Fruit fly (Drosophila melanogaster) whole organism, embryonic: ENCODE results near the gene CG33654.
A peak's percentile ranks its signal among the peaks of the same experiment; 100 is the strongest.

ENCODE experiments used
- Abd-B ChIP-seq: fragments of 200-800 bp; sonication (Bioruptor generic); optimal IDR thresholded peaks from 2 replicates; lab custom pipeline; 2018; ENCODE audit warnings: missing biosample characterization, mild to moderate bottlenecking, missing genetic modification characterization, moderate library complexity
- CG10321 ChIP-seq: fragments of 200-800 bp; sonication (Bioruptor generic); IDR thresholded peaks from 2 replicates; pipeline ENCODE4 v1.3.6; 2022; ENCODE audit warnings: missing biosample characterization, missing genetic modification characterization
- CG13123 ChIP-seq: fragments of 200-800 bp; sonication (Bioruptor generic); optimal IDR thresholded peaks from 2 replicates; lab custom pipeline; 2016; ENCODE audit warnings: missing biosample characterization, missing genetic modification characterization
- CG13424 ChIP-seq: fragments of 200-800 bp; sonication (Bioruptor generic); optimal IDR thresholded peaks from 2 replicates; lab custom pipeline; 2019; ENCODE audit warnings: missing biosample characterization, mild to moderate bottlenecking, missing genetic modification characterization, moderate library complexity
- CG14014 ChIP-seq: fragments of 200-800 bp; sonication (Bioruptor generic); IDR thresholded peaks from 2 replicates; pipeline ENCODE4 v1.3.6; 2022; ENCODE audit warnings: missing biosample characterization, missing genetic modification characterization
- CG15269 ChIP-seq: fragments of 200-800 bp; sonication (Bioruptor generic); optimal IDR thresholded peaks from 2 replicates; lab custom pipeline; 2018; ENCODE audit warnings: missing biosample characterization, mild to moderate bottlenecking, missing genetic modification characterization, moderate library complexity
- CG2712 ChIP-seq: fragments of 200-800 bp; optimal IDR thresholded peaks from 3 replicates; lab custom pipeline; 2019; ENCODE audit warnings: missing biosample characterization, mild to moderate bottlenecking, missing genetic modification characterization, moderate library complexity
- CG30020 ChIP-seq: fragments of 200-800 bp; optimal IDR thresholded peaks from 2 replicates; lab custom pipeline; 2019; ENCODE audit warnings: missing biosample characterization, mild to moderate bottlenecking, missing genetic modification characterization, moderate library complexity
- CG30431 ChIP-seq: fragments of 200-800 bp; sonication (Bioruptor generic); optimal IDR thresholded peaks from 2 replicates; lab custom pipeline; 2017; ENCODE audit warnings: missing biosample characterization, missing genetic modification characterization
- CG34376 ChIP-seq: fragments of 200-800 bp; sonication (Bioruptor generic); optimal IDR thresholded peaks from 2 replicates; lab custom pipeline; 2018; ENCODE audit warnings: missing biosample characterization, mild to moderate bottlenecking, missing genetic modification characterization
- CG4854 ChIP-seq: fragments of 200-800 bp; sonication (Bioruptor generic); optimal IDR thresholded peaks from 2 replicates; lab custom pipeline; 2016; ENCODE audit warnings: missing biosample characterization, missing genetic modification characterization, inconsistent platforms
- CG7786 ChIP-seq: fragments of 200-800 bp; sonication (Bioruptor generic); optimal IDR thresholded peaks from 2 replicates; lab custom pipeline; 2016; ENCODE audit warnings: missing biosample characterization, missing genetic modification characterization
- CG8765 ChIP-seq: fragments of 200-800 bp; sonication (Bioruptor generic); IDR thresholded peaks from 2 replicates; pipeline ENCODE4 v1.3.6; 2022; ENCODE audit warnings: missing biosample characterization, missing genetic modification characterization
- CG9797 ChIP-seq: fragments of 200-800 bp; sonication (Bioruptor generic); optimal IDR thresholded peaks from 3 replicates; lab custom pipeline; 2018; ENCODE audit warnings: missing biosample characterization, mild to moderate bottlenecking, missing genetic modification characterization
- CG9876 ChIP-seq: fragments of 200-800 bp; sonication (Bioruptor generic); optimal IDR thresholded peaks from 2 replicates; lab custom pipeline; 2016; ENCODE audit warnings: missing biosample characterization, missing genetic modification characterization
- Chrac-16 ChIP-seq: fragments of 200-800 bp; sonication (Bioruptor generic); optimal IDR thresholded peaks from 3 replicates; lab custom pipeline; 2016; ENCODE audit warnings: missing biosample characterization, missing genetic modification characterization
- Dip3 ChIP-seq: fragments of 200-800 bp; sonication (Bioruptor generic); optimal IDR thresholded peaks from 3 replicates; lab custom pipeline; 2016; ENCODE audit warnings: missing biosample characterization, missing genetic modification characterization
- E2f1 ChIP-seq: fragments of 200-800 bp; sonication (Bioruptor generic); IDR thresholded peaks from 2 replicates; pipeline ENCODE4 v1.3.6; 2022; ENCODE audit warnings: missing biosample characterization, missing genetic modification characterization
- HLH54F ChIP-seq: fragments of 200-800 bp; sonication (Bioruptor generic); optimal IDR thresholded peaks from 3 replicates; lab custom pipeline; 2016; ENCODE audit warnings: missing biosample characterization, missing genetic modification characterization
- Hr51 ChIP-seq, 2 experiments: fragments of 200-800 bp; sonication (Bioruptor generic); optimal IDR thresholded peaks; 2 replicates in 1 of 2; 3 replicates in 1 of 2; lab custom pipeline; 2016 to 2018; ENCODE audit warnings: missing biosample characterization in 2 of 2, missing genetic modification characterization in 2 of 2, mild to moderate bottlenecking in 1 of 2, moderate library complexity in 1 of 2
- Max ChIP-seq: fragments of 200-800 bp; sonication (Bioruptor generic); optimal IDR thresholded peaks from 2 replicates; lab custom pipeline; 2016; ENCODE audit warnings: missing biosample characterization, mild to moderate bottlenecking, missing genetic modification characterization
- Mes4 ChIP-seq: fragments of 200-800 bp; sonication (Bioruptor generic); optimal IDR thresholded peaks from 2 replicates; lab custom pipeline; 2016; ENCODE audit warnings: missing biosample characterization, missing genetic modification characterization
- Myb ChIP-seq: fragments of 200-800 bp; sonication (Bioruptor generic); optimal IDR thresholded peaks from 2 replicates; lab custom pipeline; 2016; ENCODE audit warnings: missing biosample characterization, missing genetic modification characterization
- NC2β ChIP-seq: fragments of 200-800 bp; sonication (Bioruptor generic); optimal IDR thresholded peaks from 2 replicates; lab custom pipeline; 2016; ENCODE audit warnings: missing biosample characterization, missing genetic modification characterization
- PHDP ChIP-seq: fragments of 200-800 bp; sonication (Bioruptor generic); optimal IDR thresholded peaks from 3 replicates; lab custom pipeline; 2018; ENCODE audit warnings: missing biosample characterization, mild to moderate bottlenecking, missing genetic modification characterization, moderate library complexity
- Spps ChIP-seq: fragments of 200-800 bp; sonication (Bioruptor generic); optimal IDR thresholded peaks from 2 replicates; lab custom pipeline; 2018; ENCODE audit warnings: missing biosample characterization, mild to moderate bottlenecking, missing genetic modification characterization
- TFAM ChIP-seq: fragments of 200-800 bp; sonication (Bioruptor generic); optimal IDR thresholded peaks from 2 replicates; lab custom pipeline; 2017; ENCODE audit warnings: missing biosample characterization, missing genetic modification characterization, inconsistent platforms
- bab2 ChIP-seq: fragments of 200-800 bp; sonication (Bioruptor generic); optimal IDR thresholded peaks from 2 replicates; lab custom pipeline; 2016; ENCODE audit warnings: missing biosample characterization, missing genetic modification characterization
- bowl ChIP-seq: fragments of 200-800 bp; sonication (Bioruptor generic); IDR thresholded peaks from 2 replicates; pipeline ENCODE4 v1.3.6; 2022; ENCODE audit warnings: missing biosample characterization, missing genetic modification characterization
- cato ChIP-seq: fragments of 200-800 bp; sonication (Bioruptor generic); optimal IDR thresholded peaks from 2 replicates; lab custom pipeline; 2016; ENCODE audit warnings: missing biosample characterization, missing genetic modification characterization, borderline replicate concordance
- chif ChIP-seq, 2 experiments: fragments of 200-800 bp; sonication (Bioruptor generic); optimal IDR thresholded peaks; 3 replicates each; lab custom pipeline; 2016; ENCODE audit warnings: missing biosample characterization in 2 of 2, missing genetic modification characterization in 2 of 2
- crp ChIP-seq, 2 experiments: fragments of 200-800 bp; sonication (Bioruptor generic); optimal IDR thresholded peaks; 2 replicates in 1 of 2; 3 replicates in 1 of 2; lab custom pipeline; 2017; ENCODE audit warnings: missing biosample characterization in 2 of 2, missing genetic modification characterization in 2 of 2, mild to moderate bottlenecking in 1 of 2, moderate library complexity in 1 of 2
- da ChIP-seq: fragments of 200-800 bp; sonication (Bioruptor generic); optimal IDR thresholded peaks from 2 replicates; lab custom pipeline; 2016; ENCODE audit warnings: missing biosample characterization, missing genetic modification characterization
- dm ChIP-seq: fragments of 200-800 bp; sonication (Bioruptor generic); optimal IDR thresholded peaks from 3 replicates; lab custom pipeline; 2016; ENCODE audit warnings: missing biosample characterization, missing genetic modification characterization
- ftz-f1 ChIP-seq: fragments of 200-800 bp; sonication (Bioruptor generic); optimal IDR thresholded peaks from 2 replicates; lab custom pipeline; 2016; ENCODE audit warnings: missing biosample characterization, missing genetic modification characterization
- gcm ChIP-seq: fragments of 200-800 bp; sonication (Bioruptor generic); optimal IDR thresholded peaks from 2 replicates; lab custom pipeline; 2019; ENCODE audit warnings: missing biosample characterization, mild to moderate bottlenecking, missing genetic modification characterization, moderate library complexity
- gfzf ChIP-seq: fragments of 200-800 bp; sonication (Bioruptor generic); optimal IDR thresholded peaks from 2 replicates; lab custom pipeline; 2016; ENCODE audit warnings: missing biosample characterization, mild to moderate bottlenecking, missing genetic modification characterization, moderate library complexity
- grau ChIP-seq: fragments of 200-800 bp; optimal IDR thresholded peaks from 3 replicates; lab custom pipeline; 2019; ENCODE audit warnings: missing biosample characterization, mild to moderate bottlenecking, missing genetic modification characterization, moderate library complexity
- h ChIP-seq: fragments of >200 bp; optimal IDR thresholded peaks from 2 replicates; lab custom pipeline; 2017
- her ChIP-seq: fragments of 200-800 bp; sonication (Bioruptor generic); optimal IDR thresholded peaks from 2 replicates; lab custom pipeline; 2016; ENCODE audit warnings: missing biosample characterization, missing genetic modification characterization
- insv ChIP-seq, 2 experiments: fragments of 200-800 bp; sonication (Bioruptor generic); optimal IDR thresholded peaks; 3 replicates each; lab custom pipeline; 2016 to 2018; ENCODE audit warnings: missing biosample characterization in 2 of 2, missing genetic modification characterization in 2 of 2
- lbe ChIP-seq: fragments of 200-800 bp; sonication (Bioruptor generic); optimal IDR thresholded peaks from 2 replicates; lab custom pipeline; 2016; ENCODE audit warnings: missing biosample characterization, mild to moderate bottlenecking, missing genetic modification characterization
- mirr ChIP-seq: fragments of 200-800 bp; sonication (Bioruptor generic); optimal IDR thresholded peaks from 3 replicates; lab custom pipeline; 2018; ENCODE audit warnings: missing biosample characterization, mild to moderate bottlenecking, missing genetic modification characterization
- nerfin-1 ChIP-seq: fragments of 200-800 bp; sonication (Bioruptor generic); optimal IDR thresholded peaks from 3 replicates; lab custom pipeline; 2019; ENCODE audit warnings: missing biosample characterization, mild to moderate bottlenecking, missing genetic modification characterization, moderate library complexity
- prd ChIP-seq, 3 experiments: fragments of >200 bp in 2 of 3; fragments of 200-800 bp in 1 of 3; sonication (Bioruptor generic) in 1 of 3; optimal IDR thresholded peaks in 2 of 3; IDR thresholded peaks in 1 of 3; 2 replicates in 2 of 3; 3 replicates in 1 of 3; pipeline versions ENCODE4 v1.3.6 to Lab custom; 2017 to 2022; ENCODE audit warnings: missing biosample characterization in 1 of 3, missing genetic modification characterization in 1 of 3
- psq ChIP-seq: fragments of 200-800 bp; sonication (Bioruptor generic); optimal IDR thresholded peaks from 2 replicates; lab custom pipeline; 2017; ENCODE audit warnings: missing biosample characterization, missing genetic modification characterization
- run ChIP-seq: fragments of 200-800 bp; sonication (Bioruptor generic); optimal IDR thresholded peaks from 3 replicates; lab custom pipeline; 2018; ENCODE audit warnings: missing biosample characterization, mild to moderate bottlenecking, missing genetic modification characterization
- shn ChIP-seq: fragments of 200-800 bp; sonication (Bioruptor generic); optimal IDR thresholded peaks from 3 replicates; lab custom pipeline; 2016; ENCODE audit warnings: missing biosample characterization, missing genetic modification characterization
- ttk ChIP-seq: fragments of 200-800 bp; sonication (Bioruptor generic); IDR thresholded peaks from 2 replicates; pipeline ENCODE4 v2.1.2; 2022; ENCODE audit warnings: missing biosample characterization, missing genetic modification characterization
- wor ChIP-seq: fragments of 200-800 bp; sonication (Bioruptor generic); IDR thresholded peaks from 2 replicates; pipeline ENCODE4 v1.3.6; 2022; ENCODE audit warnings: missing biosample characterization, missing genetic modification characterization

Gene CG33654

DNA sequence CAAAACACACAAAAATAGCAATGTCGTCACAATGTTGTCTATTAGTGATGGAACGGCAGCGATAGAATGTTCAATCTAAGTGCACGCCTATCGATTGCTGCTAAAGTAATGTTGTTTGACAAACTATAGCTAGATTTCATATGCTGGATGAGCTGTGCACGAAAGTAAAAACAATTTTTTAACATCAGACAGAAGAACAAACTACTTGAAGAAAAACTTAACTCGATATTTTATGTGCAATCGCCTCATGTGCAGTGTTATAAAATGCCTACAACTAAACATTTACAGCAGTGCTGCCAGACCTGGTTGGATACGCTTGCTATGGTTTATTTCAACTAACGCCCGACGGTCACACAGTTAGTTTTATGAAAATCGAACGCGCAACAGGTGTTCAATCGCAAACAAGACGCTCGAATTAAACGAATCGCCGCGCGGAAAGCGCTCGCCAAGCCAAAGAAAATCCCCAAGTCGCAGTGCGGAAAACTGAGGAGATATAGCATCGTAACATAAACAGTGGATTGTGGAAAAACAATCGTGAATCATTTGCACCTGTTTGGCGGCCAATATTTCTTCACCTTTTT, 8.0 kb upstream of the CG33654 start, which contains the start of the genes bocks and CG8312 (continued):
- TF ChIP-seq her (GFP tag; lab: Kevin White, UChicago) (peak; percentile 30), TFAM (no peak), CG34376 (GFP tag; lab: Kevin White, UChicago) (peak; percentile 52), nerfin-1 (tag; lab: Kevin White, UChicago) (peak; percentile 50), PHDP (tag; lab: Kevin White, UChicago) (peak; percentile 14), bab2 (GFP tag; lab: Kevin White, UChicago) (peak; percentile 47), ftz-f1 (GFP tag; lab: Kevin White, UChicago) (peak; percentile 35), CG30431 (GFP tag; lab: Kevin White, UChicago) (no peak), lbe (peak; percentile 33), Hr51 (GFP tag; optimal IDR thresholded peaks at IDR 0.05; lab: Kevin White, UChicago) (peak in 1 of 2 experiments; percentile 33), Abd-B (GFP tag; lab: Kevin White, UChicago) (peak; percentile 34), Spps (peak; percentile 29), NC2β (GFP tag; lab: Kevin White, UChicago) (peak; percentile 77), da (peak; percentile 46), shn (GFP tag; lab: Kevin White, UChicago) (peak; percentile 16), CG13424 (peak; percentile 40), ttk (GFP tag; lab: Robert Waterston, UW) (no peak), Max (GFP tag; lab: Kevin White, UChicago) (peak; percentile 76), Mes4 (GFP tag; lab: Kevin White, UChicago) (peak; percentile 46), CG13123 (GFP tag; lab: Kevin White, UChicago) (peak; percentile 5), grau (peak; percentile 54), CG14014 (GFP tag; lab: Robert Waterston, UW) (no peak), CG30020 (tag; lab: Kevin White, UChicago) (peak; percentile 45), cato (GFP tag; lab: Kevin White, UChicago) (no peak), gfzf (GFP tag; lab: Kevin White, UChicago) (peak; percentile 95), E2f1 (no peak), chif (GFP tag; optimal IDR thresholded peaks at IDR 0.05; lab: Kevin White, UChicago) (peak; percentile 28 to 55), CG9876 (GFP tag; lab: Kevin White, UChicago) (peak; percentile 40), wor (no peak), Dip3 (GFP tag; lab: Kevin White, UChicago) (peak; percentile 45), CG10321 (no peak), bowl (no peak), insv (GFP tag; optimal IDR thresholded peaks at IDR 0.05; lab: Kevin White, UChicago) (peak in 1 of 2 experiments; percentile 54), h (lab: Kevin White, UChicago) (no peak), CG7786 (GFP tag; lab: Kevin White, UChicago) (peak; percentile 48), gcm (GFP tag; lab: Kevin White, UChicago) (no peak), HLH54F (GFP tag; lab: Kevin White, UChicago) (peak; percentile 72), CG9797 (GFP tag; lab: Kevin White, UChicago) (peak; percentile 97), CG2712 (tag; lab: Kevin White, UChicago) (peak; percentile 54), dm (GFP tag; lab: Kevin White, UChicago) (peak; percentile 58)

DNA sequence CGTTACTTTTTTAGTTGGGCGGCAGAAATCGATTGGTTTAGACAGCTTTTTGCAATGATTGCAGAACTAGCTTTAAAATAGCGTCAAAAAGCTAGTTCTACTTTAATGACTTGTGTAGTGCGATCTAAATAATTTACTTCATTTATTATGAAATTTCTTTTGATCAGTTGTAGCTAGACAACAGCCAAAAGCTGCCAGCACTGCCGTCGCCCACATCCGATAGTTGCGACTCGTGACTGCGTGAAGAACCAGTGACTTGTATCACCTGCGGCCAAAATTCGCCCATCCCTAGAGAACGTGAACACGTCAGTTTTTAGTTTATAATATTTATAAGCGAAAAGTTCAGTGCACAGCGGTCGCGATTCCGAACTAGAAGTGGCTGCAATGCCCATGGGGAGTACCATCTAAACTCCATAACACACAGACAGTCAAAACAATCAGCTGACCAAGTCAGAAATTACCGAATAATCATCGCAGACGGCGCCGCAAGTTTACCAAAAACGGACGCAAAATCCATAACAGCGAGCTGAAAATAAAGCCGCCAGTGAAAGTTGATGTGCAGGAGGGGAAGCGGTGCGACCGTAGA, 3.7 kb upstream of the CG33654 start, which contains the start of gene P58IPK:
TSS of gene P58IPK (plus strand) at position 280 of the 586 bp plus-strand sequence.
- TF ChIP-seq Chrac-16 (peak; percentile 75), da (peak; percentile 34), crp (GFP tag; optimal IDR thresholded peaks at IDR 0.05; lab: Kevin White, UChicago) (peak in 1 of 2 experiments; percentile 52), CG15269 (tag; lab: Kevin White, UChicago) (peak; percentile 48), Myb (GFP tag; lab: Kevin White, UChicago) (peak; percentile 94), run (no peak), CG9797 (GFP tag; lab: Kevin White, UChicago) (peak; percentile 49), CG4854 (GFP tag; lab: Kevin White, UChicago) (peak; percentile 33), mirr (GFP tag; lab: Kevin White, UChicago) (peak; percentile 0), CG13424 (peak; percentile 62), CG8765 (no peak), psq (GFP tag; lab: Kevin White, UChicago) (no peak), prd (optimal IDR thresholded peaks at IDR 0.05; lab: Kevin White, UChicago) (no peak), prd (GFP tag; IDR thresholded peaks at IDR 0.05; lab: Robert Waterston, UW) (peak; percentile 73)
